Worm (Caenorhabditis elegans): ENCODE measurements around the gene Y37H2A.7.

Gene Y37H2A.7

ce11 chrV:18086174-18086661 is 48.1 kb downstream of the Y37H2A.7 start, which contains the start of gene Y59A8B.12:
Y59A8B.12 (minus strand) TSS chrV:18086224.
- TF ChIP-seq hmg-4 (GFP tag; optimal IDR thresholded peaks at IDR 0.05) (no peak), sea-1 (GFP tag; conservative IDR thresholded peaks at IDR 0.05) (no peak), B0310.2 (tag; optimal IDR thresholded peaks at IDR 0.05) (no peak), tbx-37 (GFP tag; conservative IDR thresholded peaks at IDR 0.05) (no peak), aly-1 (tag; optimal IDR thresholded peaks at IDR 0.05) (no peak), flt-1 (GFP tag; IDR thresholded peaks at IDR 0.05) (no peak), ceh-13 (GFP tag; optimal IDR thresholded peaks at IDR 0.05) (no peak), F13C5.2 (tag; optimal IDR thresholded peaks at IDR 0.05) (no peak), hnd-1 (tag; optimal IDR thresholded peaks at IDR 0.05) (no peak), ama-1 (optimal IDR thresholded peaks at IDR 0.05) (no peak), ets-7 (tag; optimal IDR thresholded peaks at IDR 0.05) (no peak), hmbx-1 (tag; optimal IDR thresholded peaks at IDR 0.05) (no peak), tra-4 (tag; optimal IDR thresholded peaks at IDR 0.05) (no peak), pes-1 (GFP tag; IDR thresholded peaks at IDR 0.05) (no peak), scrt-1 (GFP tag; IDR thresholded peaks at IDR 0.05) (no peak), tbx-11 (GFP tag; IDR thresholded peaks at IDR 0.05) (no peak), ceh-36 (tag; optimal IDR thresholded peaks at IDR 0.05) (no peak)

DNA sequence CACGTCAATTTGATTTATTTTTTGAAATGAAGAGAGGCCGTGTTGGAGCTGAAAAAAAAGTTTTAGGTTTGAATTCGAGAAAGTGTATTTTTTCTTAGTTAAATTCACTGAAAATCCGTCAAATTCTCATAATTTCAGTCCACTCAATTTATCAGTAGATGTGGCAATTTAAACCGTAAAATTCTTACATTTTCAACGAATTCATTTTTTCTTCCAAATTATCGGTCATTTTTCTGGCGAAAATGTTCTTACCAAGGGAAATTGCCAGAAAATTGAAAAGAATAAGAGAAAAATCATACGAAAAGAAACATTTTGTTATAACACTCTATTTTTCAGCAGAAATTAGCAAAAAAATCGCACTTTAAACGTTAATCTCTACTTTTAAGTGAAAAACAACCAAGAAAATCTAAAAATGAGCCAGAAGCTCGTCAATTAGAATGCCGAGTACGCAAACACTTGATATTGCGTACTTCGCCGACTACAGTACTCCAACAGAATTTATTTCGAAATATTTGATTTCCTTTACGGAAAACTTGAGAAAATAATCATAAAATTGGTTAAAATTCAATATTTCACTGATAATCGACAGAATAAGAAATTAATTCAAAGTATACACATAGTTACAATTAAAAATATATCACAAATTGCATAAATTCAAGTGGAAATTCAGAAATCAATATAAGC is 49.0 kb downstream of the Y37H2A.7 start, which contains the start of gene fbxa-106:
Gene fbxa-106, minus strand, starts transcription at position 51 of the 684 bp plus-strand sequence.
- TF ChIP-seq ets-7 (tag; optimal IDR thresholded peaks at IDR 0.05) (no peak), tbx-11 (GFP tag; IDR thresholded peaks at IDR 0.05) (no peak), flt-1 (GFP tag; IDR thresholded peaks at IDR 0.05) (no peak), tra-4 (tag; optimal IDR thresholded peaks at IDR 0.05) (no peak), aly-1 (tag; optimal IDR thresholded peaks at IDR 0.05) (no peak), ceh-13 (GFP tag; optimal IDR thresholded peaks at IDR 0.05) (no peak), F13C5.2 (tag; optimal IDR thresholded peaks at IDR 0.05) (no peak), tbx-37 (GFP tag; conservative IDR thresholded peaks at IDR 0.05) (no peak), ceh-36 (tag; optimal IDR thresholded peaks at IDR 0.05) (no peak)
